Fruit fly (Drosophila melanogaster) S2 (cell line): Measurements from ENCODE around the gene CG34327.

ENCODE experiments used
- CG8478 ChIP-seq: fragments of >200 bp; optimal IDR thresholded peaks from 2 replicates; lab custom pipeline; 2018
- CTCF ChIP-seq, 2 experiments: fragments of >200 bp; optimal IDR thresholded peaks; 2 replicates each; lab custom pipeline; 2018

DNA sequence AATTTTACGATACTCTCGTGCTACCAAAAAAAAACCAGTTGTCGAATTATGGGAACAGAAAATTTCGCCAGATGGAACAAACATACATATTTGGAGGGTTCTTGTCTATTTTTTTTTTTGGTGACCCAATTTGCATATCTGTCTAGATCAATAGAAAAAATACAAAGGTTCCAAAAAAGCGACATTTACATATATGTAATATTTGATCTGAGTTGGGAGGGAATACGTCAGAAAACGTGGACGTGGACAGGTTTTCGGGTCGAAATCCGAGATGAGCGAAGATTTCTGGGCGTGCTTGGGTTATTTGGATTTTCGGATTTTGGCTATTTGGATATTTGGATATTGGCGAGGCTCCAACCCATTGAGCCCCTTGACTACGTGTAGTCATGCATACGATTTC is 18.6 kb downstream of the CG34327 start:
- TF ChIP-seq CTCF (optimal IDR thresholded peaks at IDR 0.05; lab: Kevin White, UChicago) (no peak), CG8478 (lab: Kevin White, UChicago) (no peak)
